Worm (Caenorhabditis elegans) whole organism, mixed stage, embryonic: Measurements from ENCODE around the gene tsen-34.

Experiments
- bed-3 ChIP-seq: fragments of 200-800 bp; sonication (Bioruptor generic); optimal IDR thresholded peaks from 3 replicates; lab custom pipeline; 2018; ENCODE audit warnings: mild to moderate bottlenecking, missing genetic modification characterization, moderate library complexity, missing compliant biosample characterization
- blmp-1 ChIP-seq: fragments of 150-350 bp; optimal IDR thresholded peaks from 2 replicates; lab custom pipeline; 2014; ENCODE audit warnings: missing biosample characterization, missing genetic modification characterization
- lsy-2 ChIP-seq: fragments of 150-350 bp; optimal IDR thresholded peaks from 2 replicates; lab custom pipeline; 2014; ENCODE audit warnings: missing biosample characterization, missing genetic modification characterization
- mep-1 ChIP-seq: fragments of 150-350 bp; optimal IDR thresholded peaks from 2 replicates; lab custom pipeline; 2017; ENCODE audit warnings: missing biosample characterization, missing genetic modification reagents, missing genetic modification characterization, inconsistent platforms
- mls-2 ChIP-seq: sonication (generic microtip); optimal IDR thresholded peaks from 2 replicates; lab custom pipeline; 2016; ENCODE audit warnings: mild to moderate bottlenecking, missing genetic modification characterization, moderate library complexity, missing compliant biosample characterization
- nhr-12 ChIP-seq: fragments of 150-350 bp; optimal IDR thresholded peaks from 2 replicates; lab custom pipeline; 2014; ENCODE audit warnings: missing biosample characterization, missing genetic modification characterization
- nhr-237 ChIP-seq: fragments of 150-350 bp; optimal IDR thresholded peaks from 2 replicates; lab custom pipeline; 2014; ENCODE audit warnings: missing biosample characterization, missing genetic modification characterization
- pha-4 ChIP-seq: fragments of 150-350 bp; optimal IDR thresholded peaks from 2 replicates; lab custom pipeline; 2018; ENCODE audit warnings: missing biosample characterization, missing genetic modification reagents, missing genetic modification characterization
- snpc-4 ChIP-seq: fragments of 150-350 bp; optimal IDR thresholded peaks from 2 replicates; lab custom pipeline; 2014; ENCODE audit warnings: missing biosample characterization, missing genetic modification characterization
- unc-39 ChIP-seq: fragments of 150-350 bp; optimal IDR thresholded peaks from 2 replicates; lab custom pipeline; 2014; ENCODE audit warnings: missing biosample characterization, missing genetic modification characterization
- unc-62 ChIP-seq: fragments of 150-350 bp; optimal IDR thresholded peaks from 2 replicates; lab custom pipeline; 2014; ENCODE audit warnings: missing biosample characterization, missing genetic modification reagents, missing genetic modification characterization

- TF ChIP-seq bed-3 (GFP tag; lab: Kevin White, UChicago) (no peak), nhr-12 (tag; lab: Kevin White, UChicago) (no peak), nhr-237 (tag; lab: Kevin White, UChicago) (no peak), mep-1 (tag; lab: Kevin White, UChicago) (no peak), unc-62 (GFP tag; lab: Kevin White, UChicago) (no peak), lsy-2 (tag; lab: Kevin White, UChicago) (no peak), unc-39 (no peak), mls-2 (tag; lab: Kevin White, UChicago) (no peak), snpc-4 (tag; lab: Kevin White, UChicago) (no peak), blmp-1 (tag; lab: Kevin White, UChicago) (no peak), pha-4 (tag; lab: Kevin White, UChicago) (no peak)
Measured at ce11 chrIV:4150138-4150537, 28.1 kb upstream of the tsen-34 start.
